Fruit fly (Drosophila melanogaster): ENCODE results near the gene CG9330.
A peak's percentile ranks its signal among the peaks of the same experiment; 100 is the strongest.

CG9330 gene

DNA sequence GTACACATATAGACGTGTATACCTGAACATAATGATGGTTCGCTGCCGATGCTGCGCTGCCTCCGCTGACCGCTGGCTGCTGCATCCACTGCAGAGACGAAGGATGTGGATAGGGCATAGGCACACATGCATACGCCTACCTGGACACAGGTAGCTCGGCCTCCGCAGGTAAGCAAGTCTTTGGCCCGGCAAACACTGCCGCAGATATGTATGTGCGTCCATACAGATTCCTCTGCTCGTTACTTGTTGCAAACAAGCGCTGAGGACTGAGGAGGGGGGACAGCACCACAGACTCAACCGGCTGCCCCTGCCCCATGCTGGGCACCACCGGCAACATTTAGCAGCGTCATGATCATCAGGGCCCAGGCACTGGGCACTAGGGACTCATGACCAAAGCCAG lies 29.3 kb upstream of the CG9330 start (continued):
- no peak for TF ChIP-seq ems (GFP tag; optimal IDR thresholded peaks at IDR 0.05)
- peak; percentile 28; the same call in 1 of the 2 replicates for TF ChIP-seq ara (GFP tag; IDR thresholded peaks at IDR 0.05)
- no peak for TF ChIP-seq CG2875 (GFP tag; optimal IDR thresholded peaks at IDR 0.05)
- peak; percentile 44 for TF ChIP-seq CG10543 (GFP tag; optimal IDR thresholded peaks at IDR 0.05)
- no peak for TF ChIP-seq CTCF (GFP tag; optimal IDR thresholded peaks at IDR 0.05)
- no peak for TF ChIP-seq Drgx (GFP tag; IDR thresholded peaks at IDR 0.05)
- no peak for TF ChIP-seq CG8359 (GFP tag; optimal IDR thresholded peaks at IDR 0.05; ENCODE audit: borderline replicate concordance)
- TF ChIP-seq prd (optimal IDR thresholded peaks at IDR 0.05): no peak
- no peak for TF ChIP-seq prd (GFP tag; IDR thresholded peaks at IDR 0.05)
- no peak for TF ChIP-seq zen2 (GFP tag; IDR thresholded peaks at IDR 0.05; ENCODE audit: partially characterized antibody)
- no peak for TF ChIP-seq ato (GFP tag; IDR thresholded peaks at IDR 0.05; ENCODE audit: partially characterized antibody)
- peak; percentile 42 for TF ChIP-seq Lpt (GFP tag; optimal IDR thresholded peaks at IDR 0.05)
- no peak for TF ChIP-seq trem (tag; optimal IDR thresholded peaks at IDR 0.05)
- TF ChIP-seq kni (GFP tag; optimal IDR thresholded peaks at IDR 0.05): peak; percentile 95
- peak; percentile 39 for TF ChIP-seq D (optimal IDR thresholded peaks at IDR 0.05)
- TF ChIP-seq D (GFP tag; optimal IDR thresholded peaks at IDR 0.05): no peak

DNA sequence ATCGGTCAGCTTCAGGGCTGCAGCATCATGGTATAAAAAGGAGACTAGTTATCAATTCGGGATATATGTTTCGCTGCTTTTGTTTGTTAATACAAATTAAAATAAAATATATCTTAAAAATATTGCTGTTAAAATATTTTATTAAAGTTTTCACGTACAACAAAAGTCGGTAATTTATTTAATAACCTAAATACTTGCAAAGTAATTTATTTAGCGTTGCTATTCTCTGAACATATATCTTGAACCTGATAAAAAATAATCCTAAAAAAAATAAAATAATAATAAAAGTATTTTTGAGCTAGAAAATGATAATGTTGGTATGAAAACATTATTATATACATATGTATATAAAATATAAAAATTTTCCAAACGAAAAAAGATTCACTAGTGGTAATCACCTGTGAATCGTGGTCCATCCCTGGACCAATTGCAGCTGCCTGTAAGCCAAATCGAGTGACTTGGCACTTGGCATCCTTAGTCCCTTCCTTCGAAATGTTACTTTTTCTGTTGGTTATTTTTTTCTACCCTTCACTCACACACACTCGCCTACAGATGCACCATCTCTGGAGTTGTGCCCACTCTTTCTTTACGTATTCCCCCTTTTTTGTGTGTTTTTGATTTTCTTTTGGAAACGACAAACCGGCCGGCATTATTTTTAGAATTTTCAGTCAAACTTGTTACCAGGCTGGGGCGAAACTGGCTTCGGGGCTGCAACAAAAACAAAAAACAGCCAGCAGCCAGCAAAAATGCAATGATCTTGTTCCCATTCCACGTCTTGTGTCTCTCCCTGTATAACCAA lies 28.7 kb upstream of the CG9330 start:
- TF ChIP-seq CG10267 (tag; optimal IDR thresholded peaks at IDR 0.05) (peak; percentile 51), CG4617 (GFP tag; optimal IDR thresholded peaks at IDR 0.05; ENCODE audit: borderline replicate concordance) (no peak), CG18619 (GFP tag; optimal IDR thresholded peaks at IDR 0.05) (no peak), al (GFP tag; IDR thresholded peaks at IDR 0.05) (no peak), lov (optimal IDR thresholded peaks at IDR 0.05) (no peak), lov (GFP tag; IDR thresholded peaks at IDR 0.05) (no peak), CG3847 (GFP tag; IDR thresholded peaks at IDR 0.05) (no peak), lbe (GFP tag; optimal IDR thresholded peaks at IDR 0.05) (peak; percentile 43), CG6683 (GFP tag; optimal IDR thresholded peaks at IDR 0.05) (no peak), Taf1 (GFP tag; IDR thresholded peaks at IDR 0.05) (no peak), kah (GFP tag; optimal IDR thresholded peaks at IDR 0.05) (no peak), fd64A (GFP tag; optimal IDR thresholded peaks at IDR 0.05) (no peak), ac (GFP tag; optimal IDR thresholded peaks at IDR 0.05) (peak; percentile 78), CG12391 (tag; optimal IDR thresholded peaks at IDR 0.05) (peak; percentile 58), sr (GFP tag; IDR thresholded peaks at IDR 0.05) (no peak), CG12744 (GFP tag; optimal IDR thresholded peaks at IDR 0.05) (no peak), trem (tag; optimal IDR thresholded peaks at IDR 0.05) (peak; percentile 22), cas (GFP tag; IDR thresholded peaks at IDR 0.05) (no peak), exex (tag; optimal IDR thresholded peaks at IDR 0.05) (no peak), Elba2 (GFP tag; optimal IDR thresholded peaks at IDR 0.05) (no peak), CG18262 (tag; optimal IDR thresholded peaks at IDR 0.05) (peak; percentile 82), corto (GFP tag; optimal IDR thresholded peaks at IDR 0.05) (peak; percentile 52), fd102C (GFP tag; optimal IDR thresholded peaks at IDR 0.05) (no peak), gsb (GFP tag; IDR thresholded peaks at IDR 0.05) (no peak), slbo (GFP tag; IDR thresholded peaks at IDR 0.05) (no peak), CG2712 (tag; optimal IDR thresholded peaks at IDR 0.05) (peak; percentile 65), Myb (GFP tag; optimal IDR thresholded peaks at IDR 0.05) (no peak), CG4282 (GFP tag; optimal IDR thresholded peaks at IDR 0.05) (no peak), eve (GFP tag; optimal IDR thresholded peaks at IDR 0.05) (no peak), CG10209 (GFP tag; optimal IDR thresholded peaks at IDR 0.05) (peak; percentile 26), mam (GFP tag; optimal IDR thresholded peaks at IDR 0.05) (no peak), Pdp1 (GFP tag; optimal IDR thresholded peaks at IDR 0.05) (no peak), CG12236 (GFP tag; optimal IDR thresholded peaks at IDR 0.05) (no peak), Adf1 (GFP tag; IDR thresholded peaks at IDR 0.05) (no peak), D (optimal IDR thresholded peaks at IDR 0.05) (no peak), D (GFP tag; optimal IDR thresholded peaks at IDR 0.05) (peak; percentile 19), Ssrp (tag; optimal IDR thresholded peaks at IDR 0.05) (peak; percentile 37)
